Worm (Caenorhabditis elegans) whole organism, L4 larva: Measurements from ENCODE around the gene F23H11.7.
A peak's percentile ranks its signal among the peaks of the same experiment; 100 is the strongest.

Experiments used
- F26F4.8 ChIP-seq: fragments of 200-800 bp; sonication (Bioruptor generic); conservative IDR thresholded peaks from 2 replicates; pipeline ENCODE4 v1.3.6; 2022; ENCODE audit warnings: missing genetic modification characterization, missing compliant biosample characterization
- F44E2.7 ChIP-seq: fragments of 200-800 bp; sonication (Bioruptor generic); IDR thresholded peaks from 2 replicates; pipeline ENCODE4 v2.1.2; 2022; ENCODE audit warnings: missing genetic modification characterization, missing compliant biosample characterization
- R02D3.7 ChIP-seq: fragments of 150-350 bp; sonication (generic microtip); optimal IDR thresholded peaks from 3 replicates; lab custom pipeline; 2014; ENCODE audit warnings: missing biosample characterization, missing genetic modification characterization
- Y105C5A.15 ChIP-seq: fragments of 200-800 bp; sonication (Bioruptor generic); IDR thresholded peaks from 2 replicates; pipeline ENCODE4 v1.3.6; 2022; ENCODE audit warnings: missing genetic modification characterization, missing compliant biosample characterization
- Y48G9A.11 ChIP-seq: fragments of 200-800 bp; sonication (Bioruptor generic); IDR thresholded peaks from 2 replicates; pipeline ENCODE4 v1.3.6; 2022; ENCODE audit warnings: missing genetic modification reagents, missing genetic modification characterization, missing compliant biosample characterization
- attf-4 ChIP-seq: sonication (generic microtip); optimal IDR thresholded peaks from 3 replicates; lab custom pipeline; 2017; ENCODE audit warnings: missing biosample characterization, missing genetic modification characterization
- ceh-44 ChIP-seq: fragments of 200-800 bp; sonication (Bioruptor generic); IDR thresholded peaks from 2 replicates; pipeline ENCODE4 v1.3.6; 2022; ENCODE audit warnings: missing genetic modification reagents, missing genetic modification characterization, missing compliant biosample characterization
- ceh-82 ChIP-seq: sonication (generic microtip); optimal IDR thresholded peaks from 2 replicates; lab custom pipeline; 2017; ENCODE audit warnings: missing biosample characterization, missing genetic modification characterization
- ces-1 ChIP-seq: fragments of 150-350 bp; sonication (generic microtip); optimal IDR thresholded peaks from 4 replicates; lab custom pipeline; 2014; ENCODE audit warnings: missing biosample characterization, missing genetic modification reagents, missing genetic modification characterization
- cey-2 ChIP-seq: sonication (generic microtip); optimal IDR thresholded peaks from 3 replicates; lab custom pipeline; 2017; ENCODE audit warnings: missing genetic modification characterization, mild to moderate bottlenecking, missing compliant biosample characterization, antibody characterized with exemption, borderline replicate concordance; ENCODE audit not compliant: insufficient read depth
- ctbp-1 ChIP-seq: fragments of 200-800 bp; sonication (Bioruptor generic); IDR thresholded peaks from 2 replicates; pipeline ENCODE4 v1.3.6; 2022; ENCODE audit warnings: missing genetic modification reagents, missing genetic modification characterization, missing compliant biosample characterization
- daf-12 ChIP-seq: fragments of 150-350 bp; optimal IDR thresholded peaks from 2 replicates; lab custom pipeline; 2014; ENCODE audit warnings: missing biosample characterization, missing genetic modification reagents, missing genetic modification characterization
- dmd-6 ChIP-seq: fragments of 200-800 bp; sonication (Bioruptor generic); IDR thresholded peaks from 2 replicates; pipeline ENCODE4 v1.3.6; 2022; ENCODE audit warnings: missing genetic modification reagents, missing genetic modification characterization, missing compliant biosample characterization
- dmd-8 ChIP-seq: fragments of 200-800 bp; sonication (Bioruptor generic); IDR thresholded peaks from 2 replicates; pipeline ENCODE4 v1.3.6; 2022; ENCODE audit warnings: missing genetic modification characterization, missing compliant biosample characterization
- dmd-9 ChIP-seq: fragments of 200-800 bp; sonication (Bioruptor generic); IDR thresholded peaks from 2 replicates; pipeline ENCODE4 v1.3.6; 2022; ENCODE audit warnings: missing genetic modification reagents, missing genetic modification characterization, missing compliant biosample characterization
- duxl-1 ChIP-seq: sonication (generic microtip); optimal IDR thresholded peaks from 2 replicates; lab custom pipeline; 2016; ENCODE audit warnings: mild to moderate bottlenecking, missing genetic modification characterization, moderate library complexity, missing compliant biosample characterization; ENCODE audit not compliant: poor library complexity
- dve-1 ChIP-seq: sonication (generic microtip); optimal IDR thresholded peaks from 2 replicates; lab custom pipeline; 2017; ENCODE audit warnings: antibody characterized with exemption, mild to moderate bottlenecking, missing genetic modification characterization, missing compliant biosample characterization; ENCODE audit not compliant: insufficient read depth
- egl-27 ChIP-seq: sonication (generic microtip); optimal IDR thresholded peaks from 3 replicates; lab custom pipeline; 2017; ENCODE audit warnings: missing biosample characterization, missing genetic modification reagents, missing genetic modification characterization
- egl-43 ChIP-seq: fragments of 200-800 bp; sonication (Bioruptor generic); IDR thresholded peaks from 2 replicates; pipeline ENCODE4 v1.3.6; 2022; ENCODE audit warnings: missing genetic modification reagents, missing genetic modification characterization, missing compliant biosample characterization
- fos-1 ChIP-seq: fragments of 150-350 bp; optimal IDR thresholded peaks from 2 replicates; lab custom pipeline; 2014; ENCODE audit warnings: missing biosample characterization, missing genetic modification characterization
- hlh-11 ChIP-seq: fragments of 200-800 bp; sonication (Bioruptor generic); optimal IDR thresholded peaks from 2 replicates; lab custom pipeline; 2018; ENCODE audit warnings: mild to moderate bottlenecking, missing genetic modification characterization, missing compliant biosample characterization
- lim-7 ChIP-seq: fragments of 200-800 bp; sonication (Bioruptor generic); IDR thresholded peaks from 2 replicates; pipeline ENCODE4 v1.3.6; 2022; ENCODE audit warnings: missing genetic modification characterization, missing compliant biosample characterization
- lin-13 ChIP-seq: fragments of 150-350 bp; optimal IDR thresholded peaks from 2 replicates; lab custom pipeline; 2014; ENCODE audit warnings: missing biosample characterization, missing genetic modification reagents, missing genetic modification characterization
- lin-38 ChIP-seq: fragments of 200-800 bp; sonication (Bioruptor generic); IDR thresholded peaks from 2 replicates; pipeline ENCODE4 v1.3.6; 2022; ENCODE audit warnings: missing genetic modification reagents, missing genetic modification characterization, missing compliant biosample characterization
- lir-3 ChIP-seq: sonication (generic microtip); optimal IDR thresholded peaks from 2 replicates; lab custom pipeline; 2016; ENCODE audit warnings: mild to moderate bottlenecking, missing genetic modification characterization, missing compliant biosample characterization
- madf-5 ChIP-seq, 2 experiments: fragments of 200-800 bp; sonication (Bioruptor generic); IDR thresholded peaks; 2 replicates each; pipeline ENCODE4 v1.3.6; 2022; ENCODE audit warnings: missing compliant biosample characterization in 2 of 2, missing genetic modification characterization in 2 of 2
- mdl-1 ChIP-seq, 2 experiments: fragments of 150-350 bp in 1 of 2; sonication (generic microtip) in 1 of 2; optimal IDR thresholded peaks; 2 replicates each; lab custom pipeline; 2014 to 2017; ENCODE audit warnings: missing biosample characterization in 2 of 2, missing genetic modification characterization in 2 of 2
- mes-2 ChIP-seq: sonication (generic microtip); optimal IDR thresholded peaks from 2 replicates; lab custom pipeline; 2016; ENCODE audit warnings: missing genotype, mild to moderate bottlenecking, missing genetic modification characterization, missing compliant biosample characterization; ENCODE audit not compliant: poor library complexity, severe bottlenecking
- mxl-2 ChIP-seq: fragments of 200-800 bp; sonication (Bioruptor generic); conservative IDR thresholded peaks from 2 replicates; pipeline ENCODE4 v1.3.6; 2022; ENCODE audit warnings: missing genetic modification reagents, missing genetic modification characterization, missing compliant biosample characterization
- mxl-3 ChIP-seq: fragments of 200-800 bp; sonication (Bioruptor generic); optimal IDR thresholded peaks from 2 replicates; lab custom pipeline; 2018; ENCODE audit warnings: mild to moderate bottlenecking, missing genetic modification characterization, missing compliant biosample characterization
- nhr-10 ChIP-seq: fragments of 150-350 bp; optimal IDR thresholded peaks from 2 replicates; lab custom pipeline; 2014; ENCODE audit warnings: missing biosample characterization, missing genetic modification characterization
- nhr-102 ChIP-seq: sonication (generic microtip); optimal IDR thresholded peaks from 2 replicates; lab custom pipeline; 2016; ENCODE audit warnings: mild to moderate bottlenecking, missing genetic modification characterization, moderate library complexity, missing compliant biosample characterization
- nhr-111 ChIP-seq: fragments of 200-800 bp; sonication (Bioruptor generic); optimal IDR thresholded peaks from 2 replicates; lab custom pipeline; 2018; ENCODE audit warnings: mild to moderate bottlenecking, missing genetic modification characterization, missing compliant biosample characterization
- nhr-25 ChIP-seq: sonication (generic microtip); optimal IDR thresholded peaks from 2 replicates; lab custom pipeline; 2017; ENCODE audit warnings: missing genetic modification characterization, mild to moderate bottlenecking, missing compliant biosample characterization, antibody characterized with exemption, moderate library complexity, borderline replicate concordance; ENCODE audit not compliant: insufficient read depth
- nhr-28 ChIP-seq: fragments of 150-350 bp; optimal IDR thresholded peaks from 2 replicates; lab custom pipeline; 2014; ENCODE audit warnings: missing biosample characterization, missing genetic modification characterization
- nhr-41 ChIP-seq: fragments of 200-800 bp; sonication (Bioruptor generic); IDR thresholded peaks from 2 replicates; pipeline ENCODE4 v1.3.6; 2022; ENCODE audit warnings: missing genetic modification reagents, missing genetic modification characterization, missing compliant biosample characterization
- nhr-48 ChIP-seq: sonication (generic microtip); optimal IDR thresholded peaks from 2 replicates; lab custom pipeline; 2016; ENCODE audit warnings: mild to moderate bottlenecking, missing genetic modification characterization, missing compliant biosample characterization
- nhr-6 ChIP-seq: fragments of 150-350 bp; optimal IDR thresholded peaks from 2 replicates; lab custom pipeline; 2014; ENCODE audit warnings: missing biosample characterization, missing genetic modification characterization
- nhr-76 ChIP-seq: fragments of 150-350 bp; optimal IDR thresholded peaks from 2 replicates; lab custom pipeline; 2014; ENCODE audit warnings: missing biosample characterization, missing genetic modification characterization
- pqm-1 ChIP-seq: sonication (generic microtip); optimal IDR thresholded peaks from 2 replicates; lab custom pipeline; 2017; ENCODE audit warnings: missing biosample characterization, missing genetic modification characterization
- sdz-12 ChIP-seq: fragments of 200-800 bp; sonication (Bioruptor generic); optimal IDR thresholded peaks from 2 replicates; lab custom pipeline; 2018; ENCODE audit warnings: mild to moderate bottlenecking, missing genetic modification characterization, missing compliant biosample characterization
- spr-1 ChIP-seq: sonication (generic microtip); optimal IDR thresholded peaks from 2 replicates; lab custom pipeline; 2016; ENCODE audit warnings: mild to moderate bottlenecking, missing genetic modification characterization, missing compliant biosample characterization
- spr-3 ChIP-seq: fragments of 200-800 bp; sonication (Bioruptor generic); optimal IDR thresholded peaks from 2 replicates; lab custom pipeline; 2018; ENCODE audit warnings: mild to moderate bottlenecking, missing genetic modification characterization, missing compliant biosample characterization
- tra-1 ChIP-seq: fragments of 200-800 bp; sonication (Bioruptor generic); IDR thresholded peaks from 2 replicates; pipeline ENCODE4 v1.3.6; 2022; ENCODE audit warnings: missing genetic modification reagents, missing genetic modification characterization, missing compliant biosample characterization
- unc-130 ChIP-seq: sonication (generic microtip); optimal IDR thresholded peaks from 2 replicates; lab custom pipeline; 2016; ENCODE audit warnings: missing genetic modification reagents, missing genetic modification characterization, missing compliant biosample characterization
- unc-62 ChIP-seq, 3 experiments: fragments of 150-350 bp in 1 of 3; sonication (generic microtip); optimal IDR thresholded peaks in 2 of 3; peaks in 1 of 3; 1 replicate in 1 of 3; 2 replicates in 2 of 3; lab custom pipeline; 2014 to 2017; ENCODE audit warnings: missing biosample characterization in 3 of 3, missing genetic modification characterization in 3 of 3, missing genetic modification reagents in 3 of 3, missing genotype in 1 of 3
- zfp-2 ChIP-seq: sonication (generic microtip); optimal IDR thresholded peaks from 2 replicates; lab custom pipeline; 2016; ENCODE audit warnings: mild to moderate bottlenecking, missing genetic modification characterization, missing compliant biosample characterization
- zip-11 ChIP-seq: fragments of 200-800 bp; sonication (Bioruptor generic); IDR thresholded peaks from 2 replicates; pipeline ENCODE4 v1.3.6; 2022; ENCODE audit warnings: missing genetic modification characterization, missing compliant biosample characterization

The F23H11.7 gene

DNA sequence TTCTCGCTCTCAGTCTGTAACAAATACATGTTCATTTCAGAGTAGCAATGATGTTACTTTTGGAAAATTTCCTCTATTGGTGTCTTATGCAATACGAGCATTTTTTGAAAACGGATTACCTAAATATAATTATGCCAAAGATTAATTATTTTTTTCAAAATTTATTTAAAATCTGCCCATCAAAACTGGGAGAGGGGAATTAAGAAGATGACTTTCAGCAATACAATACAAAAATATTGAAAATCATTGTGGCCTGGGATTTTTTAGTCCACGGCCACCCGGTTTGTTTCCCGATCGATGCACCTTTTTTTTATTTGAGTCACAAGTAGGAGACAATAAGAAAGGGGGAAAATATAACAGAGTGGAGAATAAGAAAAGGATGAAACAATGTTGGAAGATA is 18.7 kb upstream of the F23H11.7 start, which contains the start of gene fbxa-56:
Gene fbxa-56 (minus strand): TSS at position 101 of the 400 bp plus-strand sequence.
- TF ChIP-seq egl-27 (tag; lab: Kevin White, UChicago) (no peak), nhr-25 (tag; lab: Kevin White, UChicago) (no peak), duxl-1 (tag; lab: Kevin White, UChicago) (no peak), cey-2 (tag; lab: Kevin White, UChicago) (no peak), dmd-8 (GFP tag; lab: Robert Waterston, UW) (no peak), spr-3 (GFP tag; lab: Kevin White, UChicago) (no peak), mxl-2 (GFP tag; lab: Robert Waterston, UW) (no peak)

ce11 chrIII:936037-936507 is 16.9 kb upstream of the F23H11.7 start, which contains the start of gene fbxa-55:
TSS of gene fbxa-55 (minus strand) at chrIII:936087.
- TF ChIP-seq hlh-11 (tag; lab: Kevin White, UChicago): peak; percentile 75
- TF ChIP-seq F44E2.7 (GFP tag; lab: Robert Waterston, UW): no peak
- TF ChIP-seq egl-43: no peak
- TF ChIP-seq fos-1 (tag; lab: Kevin White, UChicago): no peak
- no peak for TF ChIP-seq nhr-41 (GFP tag; lab: Robert Waterston, UW)
- peak in 1 of 2 experiments; percentile 6 for TF ChIP-seq unc-62 (GFP tag; optimal IDR thresholded peaks at IDR 0.05 in 1 of 2; lab: Kevin White, UChicago)
- TF ChIP-seq unc-62 (tag; optimal IDR thresholded peaks at IDR 0.05; lab: Kevin White, UChicago): no peak
- no peak for TF ChIP-seq Y48G9A.11 (GFP tag; lab: Robert Waterston, UW)
- no peak for TF ChIP-seq ceh-44 (GFP tag; lab: Robert Waterston, UW)
- no peak for TF ChIP-seq mxl-3 (GFP tag; lab: Kevin White, UChicago)
- no peak for TF ChIP-seq nhr-10 (tag; lab: Kevin White, UChicago)
- TF ChIP-seq lin-13: no peak
- TF ChIP-seq nhr-76: no peak
- no peak for TF ChIP-seq spr-1 (tag; lab: Kevin White, UChicago)
- no peak for TF ChIP-seq lir-3
- no peak for TF ChIP-seq sdz-12 (GFP tag; lab: Kevin White, UChicago)
- TF ChIP-seq madf-5 (GFP tag; IDR thresholded peaks at IDR 0.05; lab: Robert Waterston, UW): no peak
- no peak for TF ChIP-seq nhr-111 (GFP tag; lab: Kevin White, UChicago)
- no peak for TF ChIP-seq R02D3.7 (tag; lab: Kevin White, UChicago)
- no peak for TF ChIP-seq lim-7 (GFP tag; lab: Robert Waterston, UW)
- no peak for TF ChIP-seq nhr-48
- no peak for TF ChIP-seq unc-130 (GFP tag; lab: Kevin White, UChicago)
- no peak for TF ChIP-seq mdl-1 (tag; optimal IDR thresholded peaks at IDR 0.05; lab: Kevin White, UChicago)
- peak; percentile 92 for TF ChIP-seq dmd-6 (GFP tag; lab: Robert Waterston, UW)
- TF ChIP-seq ctbp-1 (GFP tag; lab: Robert Waterston, UW): no peak
- no peak for TF ChIP-seq ceh-82
- no peak for TF ChIP-seq nhr-25 (tag; lab: Kevin White, UChicago)
- no peak for TF ChIP-seq nhr-6
- no peak for TF ChIP-seq attf-4 (tag; lab: Kevin White, UChicago)
- no peak for TF ChIP-seq nhr-102 (tag; lab: Kevin White, UChicago)
- TF ChIP-seq dve-1 (tag; lab: Kevin White, UChicago): peak; percentile 52
- no peak for TF ChIP-seq zfp-2 (tag; lab: Kevin White, UChicago)
- TF ChIP-seq Y105C5A.15 (GFP tag; lab: Robert Waterston, UW): no peak
- TF ChIP-seq mes-2 (tag; lab: Kevin White, UChicago): no peak
- peak; percentile 25 for TF ChIP-seq nhr-28 (tag; lab: Kevin White, UChicago)
- peak; percentile 43 for TF ChIP-seq pqm-1 (tag; lab: Kevin White, UChicago)
- TF ChIP-seq ces-1: no peak
- TF ChIP-seq zip-11 (GFP tag; lab: Robert Waterston, UW): no peak
- TF ChIP-seq daf-12 (tag; lab: Kevin White, UChicago): no peak
- TF ChIP-seq tra-1 (GFP tag; lab: Robert Waterston, UW): peak; percentile 80
- TF ChIP-seq dmd-9 (GFP tag; lab: Robert Waterston, UW): no peak
- TF ChIP-seq F26F4.8 (GFP tag; lab: Robert Waterston, UW): no peak
- no peak for TF ChIP-seq lin-38 (GFP tag; lab: Robert Waterston, UW)
